Fruit fly (Drosophila melanogaster): ENCODE results near the gene shop.

shop gene

dm6 chrX:18830396-18830795 is 18.0 kb downstream of the shop start, which contains the start of gene CG7101 (continued):
- TF ChIP-seq dpn (GFP tag; optimal IDR thresholded peaks at IDR 0.05) (no peak), CG3838 (GFP tag; optimal IDR thresholded peaks at IDR 0.05) (no peak), cad (GFP tag; optimal IDR thresholded peaks at IDR 0.05) (no peak), phol (tag; optimal IDR thresholded peaks at IDR 0.05) (peak; percentile 11), crol (GFP tag; IDR thresholded peaks at IDR 0.05) (no peak), Poxn (GFP tag; IDR thresholded peaks at IDR 0.05) (no peak), CG7839 (tag; optimal IDR thresholded peaks at IDR 0.05) (no peak), Hr78 (GFP tag; optimal IDR thresholded peaks at IDR 0.05) (no peak), eyg (GFP tag; optimal IDR thresholded peaks at IDR 0.05) (no peak), HLH3B (GFP tag; IDR thresholded peaks at IDR 0.05) (no peak), Atf6 (GFP tag; IDR thresholded peaks at IDR 0.05) (no peak), ems (GFP tag; optimal IDR thresholded peaks at IDR 0.05) (no peak), CG34422 (GFP tag; IDR thresholded peaks at IDR 0.05) (peak; percentile 89), MBD-R2 (GFP tag; IDR thresholded peaks at IDR 0.05) (peak; percentile 78), H15 (GFP tag; IDR thresholded peaks at IDR 0.05) (no peak), unpg (GFP tag; optimal IDR thresholded peaks at IDR 0.05) (no peak), Fer3 (tag; optimal IDR thresholded peaks at IDR 0.05) (no peak), CG8924 (tag; optimal IDR thresholded peaks at IDR 0.05) (no peak), CG1832 (GFP tag; optimal IDR thresholded peaks at IDR 0.05) (no peak), CG6854 (GFP tag; optimal IDR thresholded peaks at IDR 0.05) (no peak), CG6791 (GFP tag; IDR thresholded peaks at IDR 0.05; ENCODE audit: partially characterized antibody) (peak; percentile 74), NK7.1 (GFP tag; optimal IDR thresholded peaks at IDR 0.05) (no peak), Dad (GFP tag; optimal IDR thresholded peaks at IDR 0.05) (no peak), pho (GFP tag; optimal IDR thresholded peaks at IDR 0.05) (no peak), yki (optimal IDR thresholded peaks at IDR 0.05) (no peak), fd102C (GFP tag; optimal IDR thresholded peaks at IDR 0.05) (no peak), nerfin-1 (tag; optimal IDR thresholded peaks at IDR 0.05) (no peak), CG18619 (GFP tag; optimal IDR thresholded peaks at IDR 0.05) (no peak), nom (GFP tag; optimal IDR thresholded peaks at IDR 0.05) (no peak), Awh (GFP tag; IDR thresholded peaks at IDR 0.05) (no peak), CG15514 (GFP tag; optimal IDR thresholded peaks at IDR 0.05) (peak; percentile 55), CG4854 (GFP tag; optimal IDR thresholded peaks at IDR 0.05) (no peak), tgo (GFP tag; IDR thresholded peaks at IDR 0.05) (no peak), CG8281 (tag; optimal IDR thresholded peaks at IDR 0.05) (no peak), CG6689 (GFP tag; IDR thresholded peaks at IDR 0.05) (no peak), cwo (GFP tag; optimal IDR thresholded peaks at IDR 0.05) (no peak), CG6654 (GFP tag; optimal IDR thresholded peaks at IDR 0.05) (no peak), CG4360 (GFP tag; IDR thresholded peaks at IDR 0.05) (no peak), ap (GFP tag; IDR thresholded peaks at IDR 0.05) (no peak), maf-S (GFP tag; optimal IDR thresholded peaks at IDR 0.05) (no peak), fd64A (GFP tag; optimal IDR thresholded peaks at IDR 0.05) (no peak), CrebB (tag; optimal IDR thresholded peaks at IDR 0.05) (no peak), Aef1 (GFP tag; IDR thresholded peaks at IDR 0.05) (no peak), tio (GFP tag; optimal IDR thresholded peaks at IDR 0.05) (no peak), peb (GFP tag; IDR thresholded peaks at IDR 0.05) (no peak), sens (GFP tag) (peak; percentile 33), hth (optimal IDR thresholded peaks at IDR 0.05) (no peak), CG9609 (GFP tag; optimal IDR thresholded peaks at IDR 0.05) (no peak), Dref (GFP tag; IDR thresholded peaks at IDR 0.05) (peak; percentile 82), Nf-YB (GFP tag; optimal IDR thresholded peaks at IDR 0.05) (no peak), Bdp1 (GFP tag; optimal IDR thresholded peaks at IDR 0.05) (no peak), vvl (GFP tag; IDR thresholded peaks at IDR 0.05) (0 out of 2 replicates have a peak, but pooled peaks have one; percentile 14), CG4820 (GFP tag; optimal IDR thresholded peaks at IDR 0.05) (no peak)
